Worm (Caenorhabditis elegans) whole organism, L4 larva: ENCODE results near the gene ZK370.6.

Experiments used
- F10B5.3 ChIP-seq: sonication (generic microtip); optimal IDR thresholded peaks from 2 replicates; lab custom pipeline; 2016; ENCODE audit warnings: mild to moderate bottlenecking, missing genetic modification characterization, missing compliant biosample characterization
- F49E8.2 ChIP-seq: sonication (generic microtip); optimal IDR thresholded peaks from 2 replicates; lab custom pipeline; 2016; ENCODE audit warnings: missing compliant biosample characterization, mild to moderate bottlenecking, missing genetic modification characterization, borderline replicate concordance
- R02D3.7 ChIP-seq: fragments of 150-350 bp; sonication (generic microtip); optimal IDR thresholded peaks from 3 replicates; lab custom pipeline; 2014; ENCODE audit warnings: missing biosample characterization, missing genetic modification characterization
- ceh-32 ChIP-seq: sonication (generic microtip); optimal IDR thresholded peaks from 2 replicates; lab custom pipeline; 2016; ENCODE audit warnings: mild to moderate bottlenecking, missing genetic modification characterization, missing compliant biosample characterization; ENCODE audit not compliant: poor library complexity
- ceh-82 ChIP-seq: sonication (generic microtip); optimal IDR thresholded peaks from 2 replicates; lab custom pipeline; 2017; ENCODE audit warnings: missing biosample characterization, missing genetic modification characterization
- fos-1 ChIP-seq: fragments of 150-350 bp; optimal IDR thresholded peaks from 2 replicates; lab custom pipeline; 2014; ENCODE audit warnings: missing biosample characterization, missing genetic modification characterization
- gei-8 ChIP-seq: fragments of 200-800 bp; sonication (Bioruptor generic); optimal IDR thresholded peaks from 2 replicates; lab custom pipeline; 2018; ENCODE audit warnings: mild to moderate bottlenecking, missing genetic modification characterization, missing compliant biosample characterization
- mep-1 ChIP-seq: fragments of 150-350 bp; sonication (generic microtip); optimal IDR thresholded peaks from 3 replicates; lab custom pipeline; 2014; ENCODE audit warnings: missing biosample characterization, missing genetic modification characterization
- nhr-11 ChIP-seq: fragments of 150-350 bp; optimal IDR thresholded peaks from 2 replicates; lab custom pipeline; 2014; ENCODE audit warnings: missing biosample characterization, missing genetic modification characterization
- nhr-111 ChIP-seq: fragments of 200-800 bp; sonication (Bioruptor generic); optimal IDR thresholded peaks from 2 replicates; lab custom pipeline; 2018; ENCODE audit warnings: mild to moderate bottlenecking, missing genetic modification characterization, missing compliant biosample characterization
- snpc-4 ChIP-seq: fragments of 150-350 bp; optimal IDR thresholded peaks from 2 replicates; lab custom pipeline; 2014; ENCODE audit warnings: missing biosample characterization, missing genetic modification characterization
- unc-130 ChIP-seq: sonication (generic microtip); optimal IDR thresholded peaks from 2 replicates; lab custom pipeline; 2016; ENCODE audit warnings: missing genetic modification reagents, missing genetic modification characterization, missing compliant biosample characterization
- unc-39 ChIP-seq: sonication (generic microtip); optimal IDR thresholded peaks from 2 replicates; lab custom pipeline; 2017; ENCODE audit warnings: missing biosample characterization, missing genetic modification characterization
- zag-1 ChIP-seq: fragments of 150-350 bp; optimal IDR thresholded peaks from 2 replicates; lab custom pipeline; 2014; ENCODE audit warnings: missing biosample characterization, missing genetic modification characterization

DNA sequence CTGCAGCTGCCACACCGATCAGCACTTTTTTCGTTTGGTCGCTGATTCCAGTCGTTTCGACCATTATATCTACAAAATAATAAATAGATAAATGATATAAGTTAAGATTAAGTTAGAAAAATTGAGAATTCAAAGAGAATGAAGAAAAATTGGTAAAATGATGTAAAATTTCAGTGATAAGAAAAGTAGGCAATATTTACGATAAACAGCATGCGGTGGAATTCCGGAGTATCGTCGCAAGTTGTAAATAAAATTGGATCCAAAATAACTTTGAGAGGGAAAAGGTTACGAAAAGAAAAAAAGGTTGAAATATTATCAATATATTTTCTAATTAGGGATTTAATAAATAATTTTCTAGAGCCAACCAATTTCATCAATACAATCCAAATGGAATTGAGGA lies 11.0 kb upstream of the ZK370.6 start, which contains the start of gene tomm-70:
- TF ChIP-seq R02D3.7: peak; percentile 62
- TF ChIP-seq unc-39 (tag; lab: Kevin White, UChicago): no peak
- no peak for TF ChIP-seq gei-8 (GFP tag; lab: Kevin White, UChicago)
- TF ChIP-seq fos-1: no peak
- TF ChIP-seq F10B5.3: no peak
- no peak for TF ChIP-seq nhr-111 (GFP tag; lab: Kevin White, UChicago)
- TF ChIP-seq unc-130: no peak
- TF ChIP-seq zag-1 (tag; lab: Kevin White, UChicago): no peak
- TF ChIP-seq mep-1: no peak
- no peak for TF ChIP-seq ceh-82 (tag; lab: Kevin White, UChicago)
- TF ChIP-seq ceh-32 (tag; lab: Kevin White, UChicago): no peak
- TF ChIP-seq nhr-11 (tag; lab: Kevin White, UChicago): no peak
- no peak for TF ChIP-seq F49E8.2 (tag; lab: Kevin White, UChicago)
- TF ChIP-seq snpc-4 (tag; lab: Kevin White, UChicago): no peak
